Fruit fly (Drosophila melanogaster) whole organism, prepupa: ENCODE results near the gene CG33170.
A peak's percentile ranks its signal among the peaks of the same experiment; 100 is the strongest.

Source experiments
- Blimp-1 ChIP-seq: fragments of 200-800 bp; sonication (Bioruptor generic); optimal IDR thresholded peaks from 3 replicates; lab custom pipeline; 2017; ENCODE audit warnings: missing biosample characterization, missing genetic modification characterization, mild to moderate bottlenecking, moderate library complexity, missing genetic modification reagents
- CG10669 ChIP-seq: fragments of 200-800 bp; sonication (Bioruptor generic); optimal IDR thresholded peaks from 3 replicates; lab custom pipeline; 2018; ENCODE audit warnings: missing biosample characterization, mild to moderate bottlenecking, missing genetic modification characterization, moderate library complexity
- CG11294 ChIP-seq: fragments of 200-800 bp; sonication (Bioruptor generic); IDR thresholded peaks from 2 replicates; pipeline ENCODE4 v1.3.6; 2022; ENCODE audit warnings: missing biosample characterization, missing genetic modification characterization
- CG11762 ChIP-seq: fragments of 200-800 bp; sonication (Bioruptor generic); optimal IDR thresholded peaks from 3 replicates; lab custom pipeline; 2016; ENCODE audit warnings: missing biosample characterization, missing genetic modification characterization; ENCODE audit not compliant: insufficient read depth
- CG15336 ChIP-seq: fragments of 200-800 bp; sonication (Bioruptor generic); IDR thresholded peaks from 2 replicates; pipeline ENCODE4 v1.3.6; 2022; ENCODE audit warnings: missing biosample characterization, missing genetic modification characterization
- CG1621 ChIP-seq: fragments of 200-800 bp; sonication (Bioruptor generic); optimal IDR thresholded peaks from 3 replicates; lab custom pipeline; 2018; ENCODE audit warnings: missing biosample characterization, mild to moderate bottlenecking, missing genetic modification characterization
- CG16779 ChIP-seq: fragments of 200-800 bp; sonication (Bioruptor generic); optimal IDR thresholded peaks from 3 replicates; lab custom pipeline; 2017; ENCODE audit warnings: missing biosample characterization, mild to moderate bottlenecking, missing genetic modification characterization
- CG3032 ChIP-seq: fragments of 200-800 bp; optimal IDR thresholded peaks from 2 replicates; lab custom pipeline; 2019; ENCODE audit warnings: missing biosample characterization, mild to moderate bottlenecking, missing genetic modification characterization, moderate library complexity
- CG31627 ChIP-seq: fragments of 200-800 bp; sonication (Bioruptor generic); optimal IDR thresholded peaks from 3 replicates; lab custom pipeline; 2016; ENCODE audit warnings: missing biosample characterization, missing genetic modification characterization
- CG32006 ChIP-seq: fragments of 200-800 bp; sonication (Bioruptor generic); optimal IDR thresholded peaks from 3 replicates; lab custom pipeline; 2017; ENCODE audit warnings: missing biosample characterization, mild to moderate bottlenecking, missing genetic modification characterization
- CG3919 ChIP-seq: fragments of 200-800 bp; sonication (Bioruptor generic); optimal IDR thresholded peaks from 3 replicates; lab custom pipeline; 2016; ENCODE audit warnings: missing biosample characterization, missing genetic modification characterization
- CG4318 ChIP-seq: fragments of 200-800 bp; sonication (Bioruptor generic); optimal IDR thresholded peaks from 3 replicates; lab custom pipeline; 2017; ENCODE audit warnings: missing biosample characterization, mild to moderate bottlenecking, missing genetic modification characterization
- CG6163 ChIP-seq: fragments of 200-800 bp; sonication (Bioruptor generic); IDR thresholded peaks from 3 replicates; pipeline ENCODE4 v1.3.6; 2022; ENCODE audit warnings: missing biosample characterization, missing genetic modification characterization
- CG6276 ChIP-seq: fragments of 200-800 bp; sonication (Bioruptor generic); optimal IDR thresholded peaks from 2 replicates; lab custom pipeline; 2017; ENCODE audit warnings: missing biosample characterization, mild to moderate bottlenecking, missing genetic modification characterization
- CG6792 ChIP-seq: fragments of 200-800 bp; sonication (Bioruptor generic); optimal IDR thresholded peaks from 3 replicates; lab custom pipeline; 2016; ENCODE audit warnings: missing biosample characterization, missing genetic modification characterization
- CG6808 ChIP-seq: fragments of 200-800 bp; sonication (Bioruptor generic); optimal IDR thresholded peaks from 3 replicates; lab custom pipeline; 2017; ENCODE audit warnings: missing biosample characterization, missing genetic modification characterization, mild to moderate bottlenecking, moderate library complexity, missing genetic modification reagents
- CG6854 ChIP-seq: fragments of 200-800 bp; sonication (Bioruptor generic); optimal IDR thresholded peaks from 2 replicates; lab custom pipeline; 2017; ENCODE audit warnings: missing biosample characterization, mild to moderate bottlenecking, missing genetic modification characterization
- CG7368 ChIP-seq: fragments of 200-800 bp; sonication (Bioruptor generic); optimal IDR thresholded peaks from 3 replicates; lab custom pipeline; 2016; ENCODE audit warnings: missing biosample characterization, missing genetic modification characterization
- CG8119 ChIP-seq: fragments of 200-800 bp; sonication (Bioruptor generic); IDR thresholded peaks from 3 replicates; pipeline ENCODE4 v1.3.6; 2022; ENCODE audit warnings: missing biosample characterization, missing genetic modification characterization
- CG8319 ChIP-seq: fragments of 200-800 bp; sonication (Bioruptor generic); optimal IDR thresholded peaks from 3 replicates; lab custom pipeline; 2016; ENCODE audit warnings: missing biosample characterization, missing genetic modification characterization
- CG8632 ChIP-seq: fragments of 200-800 bp; sonication (Bioruptor generic); optimal IDR thresholded peaks from 3 replicates; lab custom pipeline; 2016; ENCODE audit warnings: missing biosample characterization, missing genetic modification characterization
- Eip78C ChIP-seq: fragments of 200-800 bp; sonication (Bioruptor generic); peaks from one replicate; lab custom pipeline; 2016; ENCODE audit warnings: missing biosample characterization, missing genetic modification characterization
- Ets96B ChIP-seq: fragments of 200-800 bp; optimal IDR thresholded peaks from 2 replicates; lab custom pipeline; 2019; ENCODE audit warnings: missing biosample characterization, mild to moderate bottlenecking, missing genetic modification characterization, moderate library complexity
- Gug ChIP-seq: fragments of 200-800 bp; sonication (Bioruptor generic); IDR thresholded peaks from 2 replicates; pipeline ENCODE4 v1.3.6; 2022; ENCODE audit warnings: missing biosample characterization, missing genetic modification characterization
- Hr38 ChIP-seq: sonication (Bioruptor generic); optimal IDR thresholded peaks from 2 replicates; lab custom pipeline; 2016; ENCODE audit warnings: missing biosample characterization, missing genetic modification characterization
- Hr39 ChIP-seq: fragments of 200-800 bp; sonication (Bioruptor generic); optimal IDR thresholded peaks from 2 replicates; lab custom pipeline; 2016; ENCODE audit warnings: missing biosample characterization, missing genetic modification characterization
- Hr4 ChIP-seq: fragments of 200-800 bp; sonication (Bioruptor generic); optimal IDR thresholded peaks from 3 replicates; lab custom pipeline; 2016; ENCODE audit warnings: missing biosample characterization, missing genetic modification characterization
- Met ChIP-seq: fragments of 200-800 bp; sonication (Bioruptor generic); optimal IDR thresholded peaks from 3 replicates; lab custom pipeline; 2016; ENCODE audit warnings: missing biosample characterization, missing genetic modification characterization
- OdsH ChIP-seq: fragments of 200-800 bp; sonication (Bioruptor generic); optimal IDR thresholded peaks from 3 replicates; lab custom pipeline; 2016; ENCODE audit warnings: missing biosample characterization, missing genetic modification characterization
- Smox ChIP-seq: fragments of 200-800 bp; sonication (Bioruptor generic); optimal IDR thresholded peaks from 3 replicates; lab custom pipeline; 2016; ENCODE audit warnings: missing biosample characterization, missing genetic modification characterization
- Sox14 ChIP-seq: fragments of 200-800 bp; sonication (Bioruptor generic); optimal IDR thresholded peaks from 3 replicates; lab custom pipeline; 2016; ENCODE audit warnings: missing biosample characterization, missing genetic modification characterization
- Sox15 ChIP-seq: fragments of 200-800 bp; sonication (Bioruptor generic); optimal IDR thresholded peaks from 3 replicates; lab custom pipeline; 2016; ENCODE audit warnings: missing biosample characterization, missing genetic modification characterization
- achi ChIP-seq: fragments of 200-800 bp; sonication (Bioruptor generic); optimal IDR thresholded peaks from 3 replicates; lab custom pipeline; 2016; ENCODE audit warnings: missing biosample characterization, missing genetic modification characterization
- acj6 ChIP-seq: fragments of 200-800 bp; sonication (Bioruptor generic); optimal IDR thresholded peaks from 3 replicates; lab custom pipeline; 2016; ENCODE audit warnings: missing biosample characterization, missing genetic modification characterization
- dac ChIP-seq: fragments of 200-800 bp; sonication (Bioruptor generic); optimal IDR thresholded peaks from 2 replicates; lab custom pipeline; 2017; ENCODE audit warnings: missing biosample characterization, mild to moderate bottlenecking, missing genetic modification characterization
- dsx ChIP-seq: fragments of 200-800 bp; optimal IDR thresholded peaks from 3 replicates; lab custom pipeline; 2019; ENCODE audit warnings: missing biosample characterization, mild to moderate bottlenecking, missing genetic modification characterization, moderate library complexity; ENCODE audit not compliant: poor library complexity, severe bottlenecking
- eg ChIP-seq: fragments of 200-800 bp; sonication (Bioruptor generic); IDR thresholded peaks from 3 replicates; pipeline ENCODE4 v1.3.6; 2022; ENCODE audit warnings: missing biosample characterization, missing genetic modification characterization
- esn ChIP-seq: fragments of 200-800 bp; sonication (Bioruptor generic); optimal IDR thresholded peaks from 2 replicates; lab custom pipeline; 2016; ENCODE audit warnings: missing biosample characterization, mild to moderate bottlenecking, missing genetic modification characterization, moderate library complexity
- fd85E ChIP-seq: fragments of 200-800 bp; sonication (Bioruptor generic); optimal IDR thresholded peaks from 3 replicates; lab custom pipeline; 2016; ENCODE audit warnings: missing biosample characterization, missing genetic modification characterization
- fkh ChIP-seq: fragments of 200-800 bp; sonication (Bioruptor generic); optimal IDR thresholded peaks from 3 replicates; lab custom pipeline; 2017; ENCODE audit warnings: missing biosample characterization, mild to moderate bottlenecking, missing genetic modification characterization, moderate library complexity
- lz ChIP-seq: fragments of 200-800 bp; sonication (Bioruptor generic); optimal IDR thresholded peaks from 3 replicates; lab custom pipeline; 2016; ENCODE audit warnings: missing biosample characterization, missing genetic modification characterization
- ss ChIP-seq, 2 experiments: fragments of 200-800 bp; sonication (Bioruptor generic); optimal IDR thresholded peaks; 2 replicates in 1 of 2; 3 replicates in 1 of 2; lab custom pipeline; 2017 to 2018; ENCODE audit warnings: mild to moderate bottlenecking in 2 of 2, missing biosample characterization in 2 of 2, missing genetic modification characterization in 2 of 2, moderate library complexity in 1 of 2
- topi ChIP-seq: fragments of 200-800 bp; sonication (Bioruptor generic); optimal IDR thresholded peaks from 3 replicates; lab custom pipeline; 2016; ENCODE audit warnings: missing biosample characterization, missing genetic modification characterization
- vri ChIP-seq: fragments of 200-800 bp; sonication (Bioruptor generic); optimal IDR thresholded peaks from 3 replicates; lab custom pipeline; 2016; ENCODE audit warnings: missing biosample characterization, mild to moderate bottlenecking, missing genetic modification characterization

CG33170 gene

DNA sequence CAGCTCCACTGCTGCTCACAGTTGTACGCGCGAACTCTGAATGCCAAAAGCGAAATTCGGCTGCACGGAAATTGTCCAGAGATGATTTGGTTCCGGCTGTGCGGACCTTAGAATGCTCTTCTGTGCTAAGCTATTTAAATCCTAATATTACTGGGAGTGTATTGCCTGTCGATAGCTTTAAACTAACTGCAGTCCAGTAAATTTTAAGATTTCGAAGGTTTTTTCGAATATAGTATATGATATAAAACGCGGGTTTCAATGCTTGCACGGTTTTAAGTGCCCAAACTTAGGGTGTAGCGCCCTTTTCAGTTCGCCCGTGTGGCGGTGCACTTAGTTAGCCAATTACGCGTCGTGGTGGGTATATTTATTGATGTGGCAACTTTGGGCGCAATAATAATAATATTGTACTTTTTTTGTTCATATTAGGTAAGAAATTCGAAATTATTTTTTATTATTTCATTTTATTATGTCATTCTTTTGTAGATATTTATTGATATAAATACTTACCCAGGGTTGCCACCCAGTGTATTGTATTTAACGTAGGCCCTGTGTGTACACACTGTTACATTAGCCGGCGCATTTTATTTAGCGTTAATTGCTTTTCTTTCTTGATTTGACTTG is 14.4 kb downstream of the CG33170 start, which contains the start of the genes Chro and Ssl1 (continued):
- TF ChIP-seq CG31627 (GFP tag; lab: Kevin White, UChicago) (peak; percentile 100), Eip78C (GFP tag; lab: Kevin White, UChicago) (peak; percentile 100), achi (GFP tag; lab: Kevin White, UChicago) (peak; percentile 99), CG8632 (GFP tag; lab: Kevin White, UChicago) (peak; percentile 100), Hr38 (peak; percentile 100), CG10669 (peak; percentile 100), Met (GFP tag; lab: Kevin White, UChicago) (peak; percentile 100), CG6854 (GFP tag; lab: Kevin White, UChicago) (peak; percentile 100), esn (GFP tag; lab: Kevin White, UChicago) (peak; percentile 100)

- TF ChIP-seq CG6792 (GFP tag; lab: Kevin White, UChicago) (no peak), topi (GFP tag; lab: Kevin White, UChicago) (no peak), Sox15 (GFP tag; lab: Kevin White, UChicago) (no peak), CG7368 (GFP tag; lab: Kevin White, UChicago) (no peak), CG8319 (GFP tag; lab: Kevin White, UChicago) (no peak), CG16779 (tag; lab: Kevin White, UChicago) (no peak)
- TF ChIP-seq, all 60 proteins: peak for 0
Observed at dm6 chr3L:22879344-22879723, 14.9 kb downstream of the CG33170 start.

dm6 chr3L:22880914-22881313 is 16.5 kb downstream of the CG33170 start, which contains the start of gene slif:
Gene slif (plus strand): TSS chr3L:22881045.
- TF ChIP-seq lz (GFP tag; lab: Kevin White, UChicago) (no peak), CG11762 (GFP tag; lab: Kevin White, UChicago) (no peak), Ets96B (no peak), topi (GFP tag; lab: Kevin White, UChicago) (no peak), CG8119 (GFP tag; lab: Robert Waterston, UW) (no peak), dsx (GFP tag; lab: Kevin White, UChicago) (no peak), CG6276 (GFP tag; lab: Kevin White, UChicago) (no peak), CG16779 (tag; lab: Kevin White, UChicago) (no peak), ss (GFP tag; optimal IDR thresholded peaks at IDR 0.05; lab: Kevin White, UChicago) (no peak)

dm6 chr3L:22883649-22884048 is 19.2 kb downstream of the CG33170 start:
- TF ChIP-seq Blimp-1 (GFP tag; lab: Kevin White, UChicago) (no peak), fkh (GFP tag; lab: Kevin White, UChicago) (no peak), CG6792 (GFP tag; lab: Kevin White, UChicago) (no peak), CG6808 (no peak), CG1621 (tag; lab: Kevin White, UChicago) (no peak), eg (GFP tag; lab: Robert Waterston, UW) (0 out of 3 replicates have a peak, but pooled peaks have one; percentile 26), Hr39 (GFP tag; lab: Kevin White, UChicago) (no peak), CG11762 (GFP tag; lab: Kevin White, UChicago) (no peak), acj6 (GFP tag; lab: Kevin White, UChicago) (no peak), achi (GFP tag; lab: Kevin White, UChicago) (peak; percentile 15), CG6163 (GFP tag; lab: Robert Waterston, UW) (no peak; the same call in 2 of the 3 replicates), CG4318 (GFP tag; lab: Kevin White, UChicago) (no peak), CG15336 (GFP tag; lab: Robert Waterston, UW) (peak; percentile 21; the same call in 1 of the 2 replicates), CG8632 (GFP tag; lab: Kevin White, UChicago) (no peak), Sox14 (GFP tag; lab: Kevin White, UChicago) (no peak), fd85E (GFP tag; lab: Kevin White, UChicago) (no peak), Gug (GFP tag; lab: Robert Waterston, UW) (no peak), dac (GFP tag; lab: Kevin White, UChicago) (no peak), vri (GFP tag; lab: Kevin White, UChicago) (no peak), dsx (GFP tag; lab: Kevin White, UChicago) (no peak), CG32006 (GFP tag; lab: Kevin White, UChicago) (peak; percentile 40), Sox15 (GFP tag; lab: Kevin White, UChicago) (no peak), Hr4 (GFP tag; lab: Kevin White, UChicago) (peak; percentile 3), CG3032 (tag; lab: Kevin White, UChicago) (no peak), CG11294 (GFP tag; lab: Robert Waterston, UW) (no peak), OdsH (no peak), Smox (GFP tag; lab: Kevin White, UChicago) (no peak), CG10669 (no peak), CG3919 (GFP tag; lab: Kevin White, UChicago) (no peak), lz (GFP tag; lab: Kevin White, UChicago) (no peak)
